Worm (Caenorhabditis elegans): ENCODE results near the gene Y57G11A.4.

The Y57G11A.4 gene

ce11 chrIV:14464065-14464567 is 18.0 kb upstream of the Y57G11A.4 start, which contains the start of gene dld-1 (continued):
- no peak for TF ChIP-seq hlh-4 (tag; optimal IDR thresholded peaks at IDR 0.05)
- TF ChIP-seq tbx-2 (tag; optimal IDR thresholded peaks at IDR 0.05): peak; percentile 97
- TF ChIP-seq lin-14 (GFP tag; optimal IDR thresholded peaks at IDR 0.05): peak; percentile 97
- TF ChIP-seq unc-86 (tag; optimal IDR thresholded peaks at IDR 0.05): peak; percentile 98
- TF ChIP-seq ceh-8 (GFP tag; optimal IDR thresholded peaks at IDR 0.05): peak; percentile 97
- peak; percentile 99 for TF ChIP-seq lin-13 (GFP tag; optimal IDR thresholded peaks at IDR 0.05)
- TF ChIP-seq nhr-20 (tag; optimal IDR thresholded peaks at IDR 0.05): peak; percentile 98
- peak; percentile 84 for TF ChIP-seq sox-4 (tag; optimal IDR thresholded peaks at IDR 0.05)
- peak; percentile 97 for TF ChIP-seq nhr-237 (tag; optimal IDR thresholded peaks at IDR 0.05)
- TF ChIP-seq tlp-1 (tag; optimal IDR thresholded peaks at IDR 0.05): no peak
- peak; percentile 58 for TF ChIP-seq C34B4.2 (tag; optimal IDR thresholded peaks at IDR 0.05)
- peak; percentile 93 for TF ChIP-seq irx-1 (tag; optimal IDR thresholded peaks at IDR 0.05)
- peak; percentile 98 for TF ChIP-seq skn-1 (tag; optimal IDR thresholded peaks at IDR 0.05)
- TF ChIP-seq hpl-2 (GFP tag; optimal IDR thresholded peaks at IDR 0.05): peak; percentile 90
- peak; percentile 87 for TF ChIP-seq C04F5.9 (tag; optimal IDR thresholded peaks at IDR 0.05)
- no peak for TF ChIP-seq ets-5 (GFP tag; IDR thresholded peaks at IDR 0.05)
- peak; percentile 92 for TF ChIP-seq vab-15 (tag; optimal IDR thresholded peaks at IDR 0.05)
- TF ChIP-seq ceh-63 (GFP tag; optimal IDR thresholded peaks at IDR 0.05): no peak
- peak; percentile 97 for TF ChIP-seq nhr-90 (tag; optimal IDR thresholded peaks at IDR 0.05; ENCODE audit: poor library complexity)
- TF ChIP-seq rnt-1 (tag; optimal IDR thresholded peaks at IDR 0.05): peak; percentile 96
- peak; percentile 91 for TF ChIP-seq snpc-4 (tag; optimal IDR thresholded peaks at IDR 0.05)
- peak; percentile 72 for TF ChIP-seq F16B12.6 (tag; optimal IDR thresholded peaks at IDR 0.05)
- peak; percentile 98 for TF ChIP-seq isw-1 (GFP tag; IDR thresholded peaks at IDR 0.05)
- peak; percentile 96 for TF ChIP-seq nhr-19 (GFP tag; conservative IDR thresholded peaks at IDR 0.05)
- TF ChIP-seq swsn-7 (tag; optimal IDR thresholded peaks at IDR 0.05): peak; percentile 97
- TF ChIP-seq lin-35 (GFP tag; optimal IDR thresholded peaks at IDR 0.05): peak; percentile 100
- peak; percentile 93 for TF ChIP-seq zip-4 (GFP tag; optimal IDR thresholded peaks at IDR 0.05)
- no peak for TF ChIP-seq Y116A8C.19 (tag; optimal IDR thresholded peaks at IDR 0.05; ENCODE audit: borderline replicate concordance)
- peak; percentile 31 for TF ChIP-seq ces-1 (GFP tag; optimal IDR thresholded peaks at IDR 0.05)
- TF ChIP-seq jun-1 (tag; optimal IDR thresholded peaks at IDR 0.05): peak; percentile 96
- peak; percentile 89 for TF ChIP-seq pax-3 (tag; optimal IDR thresholded peaks at IDR 0.05)
- peak; percentile 97 for TF ChIP-seq unc-130 (tag; optimal IDR thresholded peaks at IDR 0.05)
- peak; percentile 83 for TF ChIP-seq fkh-4 (tag; optimal IDR thresholded peaks at IDR 0.05; ENCODE audit: borderline replicate concordance)
- peak; percentile 86 for TF ChIP-seq egl-13 (tag; optimal IDR thresholded peaks at IDR 0.05)
- TF ChIP-seq lir-3 (tag; optimal IDR thresholded peaks at IDR 0.05; ENCODE audit: poor library complexity): peak; percentile 89
- no peak for TF ChIP-seq sptf-1 (tag; optimal IDR thresholded peaks at IDR 0.05)
- TF ChIP-seq xbp-1 (tag; optimal IDR thresholded peaks at IDR 0.05): peak; percentile 97
- peak; percentile 99 for TF ChIP-seq snu-23 (GFP tag; optimal IDR thresholded peaks at IDR 0.05)
- TF ChIP-seq fos-1 (tag; optimal IDR thresholded peaks at IDR 0.05): peak; percentile 96
- TF ChIP-seq ztf-11 (tag; optimal IDR thresholded peaks at IDR 0.05): peak in 1 of 2 experiments; percentile 72
- TF ChIP-seq zag-1 (tag; optimal IDR thresholded peaks at IDR 0.05): peak; percentile 98
- TF ChIP-seq nhr-77 (tag; optimal IDR thresholded peaks at IDR 0.05): peak; percentile 96
- TF ChIP-seq unc-62 (GFP tag; optimal IDR thresholded peaks at IDR 0.05): no peak
- TF ChIP-seq mab-9 (GFP tag; IDR thresholded peaks at IDR 0.05): no peak; the same call in none of the 2 replicates
- TF ChIP-seq nhr-71 (tag; optimal IDR thresholded peaks at IDR 0.05): peak; percentile 99
- TF ChIP-seq lin-15B (tag; optimal IDR thresholded peaks at IDR 0.05): peak; percentile 98
- TF ChIP-seq alr-1 (tag; optimal IDR thresholded peaks at IDR 0.05; ENCODE audit: borderline replicate concordance): no peak
- TF ChIP-seq dsc-1 (tag; optimal IDR thresholded peaks at IDR 0.05): peak; percentile 97
- TF ChIP-seq nhr-11 (tag; optimal IDR thresholded peaks at IDR 0.05): peak; percentile 94
- TF ChIP-seq hlh-17 (GFP tag; optimal IDR thresholded peaks at IDR 0.05; ENCODE audit: borderline replicate concordance): no peak
- peak; percentile 64 for TF ChIP-seq sup-37 (GFP tag; optimal IDR thresholded peaks at IDR 0.05)
- no peak for TF ChIP-seq nhr-84 (tag; optimal IDR thresholded peaks at IDR 0.05)
